Worm (Caenorhabditis elegans) whole organism, L4 larva: ENCODE measurements around the gene C14C6.2.

ENCODE experiments used
- D1046.2 ChIP-seq: fragments of 200-800 bp; sonication (Bioruptor generic); IDR thresholded peaks from 2 replicates; pipeline ENCODE4 v1.3.6; 2022; ENCODE audit warnings: missing genetic modification characterization, missing compliant biosample characterization
- F26F4.8 ChIP-seq: fragments of 200-800 bp; sonication (Bioruptor generic); conservative IDR thresholded peaks from 2 replicates; pipeline ENCODE4 v1.3.6; 2022; ENCODE audit warnings: missing genetic modification characterization, missing compliant biosample characterization
- F37D6.2 ChIP-seq: sonication (generic microtip); optimal IDR thresholded peaks from 2 replicates; lab custom pipeline; 2016; ENCODE audit warnings: mild to moderate bottlenecking, missing genetic modification characterization, missing compliant biosample characterization
- F44E2.7 ChIP-seq: fragments of 200-800 bp; sonication (Bioruptor generic); IDR thresholded peaks from 2 replicates; pipeline ENCODE4 v2.1.2; 2022; ENCODE audit warnings: missing genetic modification characterization, missing compliant biosample characterization
- Y5F2A.4 ChIP-seq: fragments of 200-800 bp; sonication (Bioruptor generic); optimal IDR thresholded peaks from 2 replicates; lab custom pipeline; 2018; ENCODE audit warnings: mild to moderate bottlenecking, missing genetic modification characterization, missing compliant biosample characterization
- aha-1 ChIP-seq: fragments of 150-350 bp; peaks from one replicate; lab custom pipeline; 2014; ENCODE audit warnings: missing biosample characterization, missing genetic modification characterization
- ceh-28 ChIP-seq: fragments of 150-350 bp; optimal IDR thresholded peaks from 2 replicates; lab custom pipeline; 2014; ENCODE audit warnings: missing biosample characterization, missing genetic modification reagents, missing genetic modification characterization
- ceh-32 ChIP-seq: sonication (generic microtip); optimal IDR thresholded peaks from 2 replicates; lab custom pipeline; 2016; ENCODE audit warnings: mild to moderate bottlenecking, missing genetic modification characterization, missing compliant biosample characterization; ENCODE audit not compliant: poor library complexity
- ceh-44 ChIP-seq: fragments of 200-800 bp; sonication (Bioruptor generic); IDR thresholded peaks from 2 replicates; pipeline ENCODE4 v1.3.6; 2022; ENCODE audit warnings: missing genetic modification reagents, missing genetic modification characterization, missing compliant biosample characterization
- ceh-62 ChIP-seq: sonication (generic microtip); optimal IDR thresholded peaks from 2 replicates; lab custom pipeline; 2017; ENCODE audit warnings: missing biosample characterization, missing genetic modification characterization
- cey-2 ChIP-seq: sonication (generic microtip); optimal IDR thresholded peaks from 3 replicates; lab custom pipeline; 2017; ENCODE audit warnings: missing genetic modification characterization, mild to moderate bottlenecking, missing compliant biosample characterization, antibody characterized with exemption, borderline replicate concordance; ENCODE audit not compliant: insufficient read depth
- daf-12 ChIP-seq: fragments of 150-350 bp; optimal IDR thresholded peaks from 2 replicates; lab custom pipeline; 2014; ENCODE audit warnings: missing biosample characterization, missing genetic modification reagents, missing genetic modification characterization
- daf-19 ChIP-seq: fragments of 200-800 bp; sonication (Bioruptor generic); conservative IDR thresholded peaks from 2 replicates; pipeline ENCODE4 v1.3.6; 2022; ENCODE audit warnings: missing genetic modification characterization, missing compliant biosample characterization
- dmd-9 ChIP-seq: fragments of 200-800 bp; sonication (Bioruptor generic); IDR thresholded peaks from 2 replicates; pipeline ENCODE4 v1.3.6; 2022; ENCODE audit warnings: missing genetic modification reagents, missing genetic modification characterization, missing compliant biosample characterization
- dpl-1 ChIP-seq: fragments of 150-350 bp; optimal IDR thresholded peaks from 2 replicates; lab custom pipeline; 2014; ENCODE audit warnings: missing biosample characterization, missing genetic modification reagents, missing genetic modification characterization
- lin-13 ChIP-seq: fragments of 150-350 bp; optimal IDR thresholded peaks from 2 replicates; lab custom pipeline; 2014; ENCODE audit warnings: missing biosample characterization, missing genetic modification reagents, missing genetic modification characterization
- lin-15B ChIP-seq: fragments of 150-350 bp; sonication (generic microtip); optimal IDR thresholded peaks from 3 replicates; lab custom pipeline; 2014; ENCODE audit warnings: missing biosample characterization, missing genetic modification characterization
- lin-29 ChIP-seq: fragments of 200-800 bp; sonication (Bioruptor generic); IDR thresholded peaks from 2 replicates; pipeline ENCODE4 v1.3.6; 2022; ENCODE audit warnings: missing genetic modification reagents, missing genetic modification characterization, missing compliant biosample characterization
- lin-38 ChIP-seq: fragments of 200-800 bp; sonication (Bioruptor generic); IDR thresholded peaks from 2 replicates; pipeline ENCODE4 v1.3.6; 2022; ENCODE audit warnings: missing genetic modification reagents, missing genetic modification characterization, missing compliant biosample characterization
- lsy-2 ChIP-seq, 2 experiments: fragments of 150-350 bp in 1 of 2; sonication (generic microtip) in 1 of 2; optimal IDR thresholded peaks; 2 replicates each; lab custom pipeline; 2014 to 2017; ENCODE audit warnings: missing biosample characterization in 2 of 2, missing genetic modification characterization in 2 of 2
- nhr-11 ChIP-seq: fragments of 150-350 bp; optimal IDR thresholded peaks from 2 replicates; lab custom pipeline; 2014; ENCODE audit warnings: missing biosample characterization, missing genetic modification characterization
- nhr-6 ChIP-seq: fragments of 150-350 bp; optimal IDR thresholded peaks from 2 replicates; lab custom pipeline; 2014; ENCODE audit warnings: missing biosample characterization, missing genetic modification characterization
- pqm-1 ChIP-seq: sonication (generic microtip); optimal IDR thresholded peaks from 2 replicates; lab custom pipeline; 2017; ENCODE audit warnings: missing biosample characterization, missing genetic modification characterization
- saeg-2 ChIP-seq: fragments of 200-800 bp; sonication (Bioruptor generic); IDR thresholded peaks from 2 replicates; pipeline ENCODE4 v1.3.6; 2022; ENCODE audit warnings: missing genetic modification reagents, missing genetic modification characterization, missing compliant biosample characterization
- tra-1 ChIP-seq: fragments of 200-800 bp; sonication (Bioruptor generic); IDR thresholded peaks from 2 replicates; pipeline ENCODE4 v1.3.6; 2022; ENCODE audit warnings: missing genetic modification reagents, missing genetic modification characterization, missing compliant biosample characterization
- unc-130 ChIP-seq: sonication (generic microtip); optimal IDR thresholded peaks from 2 replicates; lab custom pipeline; 2016; ENCODE audit warnings: missing genetic modification reagents, missing genetic modification characterization, missing compliant biosample characterization
- unc-62 ChIP-seq, 3 experiments: fragments of 150-350 bp in 1 of 3; sonication (generic microtip); optimal IDR thresholded peaks in 2 of 3; peaks in 1 of 3; 1 replicate in 1 of 3; 2 replicates in 2 of 3; lab custom pipeline; 2014 to 2017; ENCODE audit warnings: missing biosample characterization in 3 of 3, missing genetic modification characterization in 3 of 3, missing genetic modification reagents in 3 of 3, missing genotype in 1 of 3
- zag-1 ChIP-seq: fragments of 150-350 bp; optimal IDR thresholded peaks from 2 replicates; lab custom pipeline; 2014; ENCODE audit warnings: missing biosample characterization, missing genetic modification characterization
- zip-11 ChIP-seq: fragments of 200-800 bp; sonication (Bioruptor generic); IDR thresholded peaks from 2 replicates; pipeline ENCODE4 v1.3.6; 2022; ENCODE audit warnings: missing genetic modification characterization, missing compliant biosample characterization

The C14C6.2 gene

ce11 chrV:543169-543568 is 19.8 kb upstream of the C14C6.2 start, which contains the start of gene C14C6.3:
Gene C14C6.3, plus strand, starts transcription at chrV:543469.
- no peak for TF ChIP-seq ceh-62 (tag; lab: Kevin White, UChicago)
- peak in 1 of 2 experiments; percentile 5 for TF ChIP-seq unc-62 (GFP tag; optimal IDR thresholded peaks at IDR 0.05 in 1 of 2; lab: Kevin White, UChicago)
- no peak for TF ChIP-seq unc-62 (tag; optimal IDR thresholded peaks at IDR 0.05; lab: Kevin White, UChicago)
- TF ChIP-seq, all 104 proteins: peak for 1

DNA sequence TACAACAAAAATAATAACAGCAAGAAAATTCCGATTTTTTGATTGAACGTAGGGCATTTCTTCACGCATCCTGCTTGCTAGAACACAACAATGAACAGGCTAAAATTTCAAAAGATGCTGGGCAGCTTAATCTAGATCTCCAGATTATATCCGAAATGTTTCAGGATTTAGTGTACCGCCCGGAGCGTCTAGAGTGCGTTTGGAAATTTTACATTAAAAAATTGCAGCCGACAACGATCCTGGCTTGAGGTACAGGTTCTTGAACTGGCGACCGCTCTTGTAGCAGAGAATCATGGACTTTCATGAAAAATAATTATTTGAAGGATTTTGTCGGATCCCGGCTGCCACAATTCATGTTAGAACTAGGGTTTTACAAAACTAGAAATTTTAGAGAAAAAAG is 15.0 kb upstream of the C14C6.2 start, which contains the start of gene C14C6.6:
C14C6.6 (minus strand) TSS at position 101 of the 400 bp plus-strand sequence.
- TF ChIP-seq nhr-6: no peak

- TF ChIP-seq lin-38 (GFP tag; lab: Robert Waterston, UW) (no peak), unc-62 (GFP tag; optimal IDR thresholded peaks at IDR 0.05 in 1 of 2; lab: Kevin White, UChicago) (peak in 1 of 2 experiments; percentile 91), unc-62 (tag; optimal IDR thresholded peaks at IDR 0.05; lab: Kevin White, UChicago) (no peak), cey-2 (tag; lab: Kevin White, UChicago) (no peak)
- TF ChIP-seq, all 104 proteins: peak for 1
Measured at ce11 chrV:552406-552805, 10.5 kb upstream of the C14C6.2 start.

- TF ChIP-seq lsy-2 (tag; optimal IDR thresholded peaks at IDR 0.05; lab: Kevin White, UChicago) (no peak), lin-13 (GFP tag; lab: Kevin White, UChicago) (no peak)
Measured at ce11 chrV:553067-553466, 9.9 kb upstream of the C14C6.2 start, which contains the start of gene C14C6.8. Gene C14C6.8, minus strand, starts transcription at chrV:553167.

DNA sequence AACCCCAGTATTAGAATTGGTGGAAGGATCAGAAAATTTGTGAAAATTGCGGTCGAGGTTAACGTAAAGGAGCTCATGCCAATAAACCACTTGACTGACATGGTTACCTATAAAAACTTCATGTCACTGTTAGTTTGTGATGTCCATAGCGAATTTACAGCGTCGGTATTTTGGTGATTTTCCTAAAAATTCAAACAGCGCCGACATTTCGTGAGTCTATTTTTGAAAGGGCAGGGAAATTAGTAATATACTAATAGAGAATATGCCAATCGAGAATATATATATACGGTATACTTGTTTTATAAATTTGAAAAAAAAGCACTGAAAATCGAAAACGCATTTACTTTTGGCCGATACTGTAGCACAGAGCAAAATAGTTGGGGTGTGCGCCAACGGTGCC is 6.9 kb upstream of the C14C6.2 start, which contains the start of gene srx-8:
srx-8 (minus strand) TSS at position 101 of the 400 bp plus-strand sequence.
- TF ChIP-seq saeg-2: no peak
- TF ChIP-seq ceh-28 (tag; lab: Kevin White, UChicago): no peak
- no peak for TF ChIP-seq zip-11 (GFP tag; lab: Robert Waterston, UW)
- no peak for TF ChIP-seq daf-19
- no peak for TF ChIP-seq dpl-1 (GFP tag; lab: Kevin White, UChicago)
- no peak for TF ChIP-seq tra-1 (GFP tag; lab: Robert Waterston, UW)
- no peak for TF ChIP-seq pqm-1 (tag; lab: Kevin White, UChicago)
- TF ChIP-seq, all 104 proteins: peak for 0

DNA sequence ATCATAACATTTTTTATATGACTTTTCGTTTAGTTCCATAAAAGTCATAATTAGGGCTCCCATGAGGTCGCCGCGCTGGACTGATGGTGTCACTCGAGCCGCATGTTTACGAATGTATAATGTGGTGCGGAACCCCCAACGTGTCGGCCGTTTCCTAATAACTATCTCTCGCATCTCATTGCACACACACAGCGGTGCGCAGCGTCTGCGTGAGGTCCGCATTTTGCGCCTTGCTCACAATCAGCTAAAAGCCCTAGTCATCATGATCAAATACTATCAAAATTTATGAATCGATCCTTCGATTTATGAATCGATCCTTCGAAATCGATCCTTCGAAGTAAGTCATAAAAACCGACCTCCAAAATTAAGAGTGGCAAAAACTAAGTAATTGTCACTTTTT is 3.0 kb upstream of the C14C6.2 start, which contains the start of gene srx-7:
srx-7 (plus strand) TSS at position 256 of the 400 bp plus-strand sequence.
- no peak for TF ChIP-seq nhr-11 (tag; lab: Kevin White, UChicago)
- peak; percentile 86 for TF ChIP-seq ceh-44 (GFP tag; lab: Robert Waterston, UW)
- TF ChIP-seq, all 104 proteins: peak for 1

- TF ChIP-seq ceh-32 (no peak), Y5F2A.4 (GFP tag; lab: Kevin White, UChicago) (no peak), unc-130 (GFP tag; lab: Kevin White, UChicago) (no peak), F44E2.7 (GFP tag; lab: Robert Waterston, UW) (no peak), daf-12 (tag; lab: Kevin White, UChicago) (no peak), dmd-9 (no peak), D1046.2 (GFP tag; lab: Robert Waterston, UW) (no peak), zag-1 (tag; lab: Kevin White, UChicago) (no peak), F26F4.8 (no peak), lin-29 (GFP tag; lab: Robert Waterston, UW) (no peak), F37D6.2 (tag; lab: Kevin White, UChicago) (no peak), aha-1 (tag; lab: Kevin White, UChicago) (no peak), lin-15B (tag; lab: Kevin White, UChicago) (no peak)
Measured at ce11 chrV:565984-566383, 3.0 kb downstream of the C14C6.2 start, which contains the start of gene sri-73. Gene sri-73, minus strand, starts transcription at chrV:566084.
